Worm (Caenorhabditis elegans): ENCODE measurements around the gene C44C10.11.

The C44C10.11 gene

DNA sequence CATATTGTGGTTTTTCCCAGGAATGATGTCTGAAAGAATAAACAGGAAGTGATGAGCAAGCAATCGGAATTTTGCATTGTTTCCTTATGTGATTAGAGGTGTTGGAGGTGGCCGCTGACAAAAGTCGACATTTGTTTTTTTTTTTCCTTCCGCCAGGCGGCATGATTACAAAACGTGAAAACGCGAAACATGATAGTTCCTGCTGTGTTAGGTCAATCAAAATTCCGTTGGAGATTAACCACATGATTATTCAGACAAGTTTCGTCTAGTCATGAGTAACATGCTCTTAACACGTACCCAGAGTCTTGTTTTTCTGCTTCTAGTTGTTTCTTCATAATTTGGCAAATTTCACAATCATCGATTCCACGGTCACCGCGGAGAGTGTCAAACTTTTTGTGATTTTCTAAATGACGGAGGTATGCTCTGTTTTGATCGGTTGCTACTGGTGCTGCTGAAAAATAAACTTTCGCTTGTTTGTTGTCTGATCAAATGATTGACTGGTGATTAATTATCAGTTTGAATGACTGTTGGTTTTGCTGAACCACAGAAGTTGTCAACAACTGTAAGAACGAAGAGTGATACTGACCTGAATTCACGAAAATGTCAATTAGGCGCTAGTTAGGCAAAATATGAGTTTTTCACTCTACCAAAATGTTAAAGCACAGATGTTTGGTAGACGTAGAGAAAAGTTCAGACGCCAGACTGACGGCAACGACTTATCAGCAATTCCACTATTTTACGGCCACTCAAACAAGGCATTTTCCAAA, 30.7 kb downstream of the C44C10.11 start (continued):
- TF ChIP-seq nhr-237 (tag; optimal IDR thresholded peaks at IDR 0.05): no peak

DNA sequence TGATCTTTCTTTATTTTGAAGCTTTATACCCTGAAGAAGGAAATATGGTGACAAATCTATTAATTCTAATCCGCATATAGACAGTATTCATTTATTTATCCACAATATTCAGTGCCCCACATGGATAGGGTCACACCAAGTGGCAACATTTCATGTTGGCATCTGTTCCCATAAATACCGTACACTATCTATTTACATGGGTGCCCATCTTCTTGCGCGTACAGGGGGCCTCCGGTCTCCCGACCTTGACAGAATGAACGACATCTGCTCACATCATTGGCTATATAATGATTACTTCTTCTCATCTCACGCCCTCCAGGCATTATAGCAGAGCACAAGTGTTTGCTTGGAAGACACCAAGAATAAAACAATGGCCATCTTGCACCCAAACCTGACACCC, 34.6 kb downstream of the C44C10.11 start:
- TF ChIP-seq nhr-6 (tag; optimal IDR thresholded peaks at IDR 0.05) (no peak), F49E8.2 (tag; optimal IDR thresholded peaks at IDR 0.05; ENCODE audit: borderline replicate concordance) (no peak), mep-1 (tag; optimal IDR thresholded peaks at IDR 0.05) (no peak), dmd-6 (GFP tag; IDR thresholded peaks at IDR 0.05) (no peak), dmd-9 (GFP tag; IDR thresholded peaks at IDR 0.05) (no peak), ZK337.2 (GFP tag; IDR thresholded peaks at IDR 0.05) (no peak), lin-39 (tag; optimal IDR thresholded peaks at IDR 0.05) (no peak), nhr-25 (tag; optimal IDR thresholded peaks at IDR 0.05; ENCODE audit: borderline replicate concordance, insufficient read depth) (no peak), gei-8 (GFP tag; optimal IDR thresholded peaks at IDR 0.05) (no peak), tra-1 (GFP tag; IDR thresholded peaks at IDR 0.05) (no peak), lim-7 (GFP tag; IDR thresholded peaks at IDR 0.05) (no peak), ztf-11 (tag; optimal IDR thresholded peaks at IDR 0.05) (no peak), egl-43 (GFP tag; IDR thresholded peaks at IDR 0.05) (no peak)

DNA sequence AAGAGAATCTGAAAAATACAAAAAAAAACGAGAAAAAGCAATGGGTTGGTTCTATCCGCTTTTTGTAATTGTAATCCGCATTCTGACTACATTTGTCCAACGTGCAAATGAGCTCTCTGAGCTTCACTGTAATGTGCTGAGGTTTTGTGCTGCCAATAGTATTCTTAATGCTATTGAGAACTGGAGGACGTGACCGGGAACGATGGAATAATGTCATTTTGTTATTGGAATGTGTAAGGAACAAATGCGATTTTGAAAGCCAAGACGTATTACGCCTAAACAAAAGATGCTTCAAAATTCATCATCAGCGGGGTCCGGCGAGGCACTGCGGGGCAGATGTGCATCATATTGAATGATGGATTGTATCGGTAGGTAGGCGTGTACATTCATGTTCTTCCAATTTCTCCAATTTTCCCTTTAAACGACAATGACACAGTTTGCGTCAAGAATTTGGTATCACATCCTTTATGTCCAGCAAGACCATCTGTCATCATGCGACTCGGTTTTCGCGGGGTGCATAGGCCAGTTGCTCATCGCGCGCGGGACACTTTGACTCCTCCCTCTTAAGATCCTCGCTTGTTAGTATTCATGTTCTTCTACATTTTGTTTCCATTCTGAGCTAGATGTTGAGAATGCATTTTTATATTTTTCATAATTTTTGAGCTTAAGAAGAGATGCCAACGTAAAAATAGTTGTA, 36.9 kb downstream of the C44C10.11 start:
- TF ChIP-seq unc-62 (GFP tag; optimal IDR thresholded peaks at IDR 0.05 in 1 of 2) (peak in 1 of 2 experiments; percentile 51), unc-62 (tag; optimal IDR thresholded peaks at IDR 0.05) (no peak), lin-38 (GFP tag; IDR thresholded peaks at IDR 0.05) (no peak)

DNA sequence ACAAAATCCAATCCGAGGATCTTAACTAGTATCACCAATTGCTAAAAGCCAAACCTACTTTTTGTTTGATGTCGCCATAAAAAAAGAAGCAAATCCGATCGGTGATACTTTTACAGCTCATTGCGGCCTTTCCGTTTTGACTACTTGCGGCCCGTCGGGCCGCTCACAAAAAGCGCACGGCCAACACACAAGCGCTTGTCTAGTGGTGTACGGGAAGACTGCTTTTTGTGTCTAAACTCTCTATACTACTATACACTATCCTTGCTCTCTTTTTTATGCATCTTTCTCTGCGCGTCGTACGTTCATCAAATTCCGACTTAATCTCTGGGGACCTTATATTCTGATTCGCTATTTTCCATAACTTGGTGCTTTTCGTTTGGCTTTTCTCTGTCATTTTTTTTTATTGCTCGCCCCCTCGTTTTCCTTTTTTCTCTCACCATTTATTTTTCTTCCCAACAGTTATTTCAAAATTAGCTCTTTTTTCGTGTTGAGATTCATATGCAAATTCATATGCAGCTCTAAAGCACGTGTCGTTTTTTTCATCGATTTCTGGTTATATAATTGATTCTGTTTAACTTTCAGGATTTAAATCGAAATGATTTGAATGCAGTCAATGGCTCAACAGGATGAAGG, 43.5 kb downstream of the C44C10.11 start, which contains the start of gene noca-2:
noca-2 (plus strand) TSS at position 583 of the 633 bp plus-strand sequence.
- peak; percentile 26 for TF ChIP-seq mes-2 (tag; optimal IDR thresholded peaks at IDR 0.05; ENCODE audit: poor library complexity, severe bottlenecking)
- peak; percentile 33 for TF ChIP-seq rbr-2 (tag; optimal IDR thresholded peaks at IDR 0.05)
- TF ChIP-seq nhr-6 (tag; optimal IDR thresholded peaks at IDR 0.05): peak; percentile 4
- TF ChIP-seq vab-7 (GFP tag; IDR thresholded peaks at IDR 0.05): no peak
- TF ChIP-seq daf-16 (GFP tag; optimal IDR thresholded peaks at IDR 0.05): no peak
- peak; percentile 24 for TF ChIP-seq daf-16 (tag; optimal IDR thresholded peaks at IDR 0.05)
- TF ChIP-seq mep-1 (tag; optimal IDR thresholded peaks at IDR 0.05): peak; percentile 54
- TF ChIP-seq hlh-30 (tag; optimal IDR thresholded peaks at IDR 0.05; ENCODE audit: insufficient read depth): peak; percentile 47
- peak; percentile 45 for TF ChIP-seq aha-1 (tag)
- TF ChIP-seq hlh-11 (tag; optimal IDR thresholded peaks at IDR 0.05): peak; percentile 30
- TF ChIP-seq dpl-1 (GFP tag; optimal IDR thresholded peaks at IDR 0.05): peak; percentile 17
- peak; percentile 29 for TF ChIP-seq nhr-28 (tag; optimal IDR thresholded peaks at IDR 0.05)
- TF ChIP-seq mdl-1 (tag; optimal IDR thresholded peaks at IDR 0.05): peak in 1 of 2 experiments; percentile 19
- TF ChIP-seq unc-62 (GFP tag; optimal IDR thresholded peaks at IDR 0.05 in 1 of 2): peak in 1 of 2 experiments; percentile 55
- TF ChIP-seq unc-62 (tag; optimal IDR thresholded peaks at IDR 0.05): no peak
- TF ChIP-seq skn-1 (tag; optimal IDR thresholded peaks at IDR 0.05): no peak
- 0 out of 2 replicates have a peak, but pooled peaks have one; percentile 47 for TF ChIP-seq ctbp-1 (GFP tag; IDR thresholded peaks at IDR 0.05)
- no peak for TF ChIP-seq dmd-9 (GFP tag; IDR thresholded peaks at IDR 0.05)
- TF ChIP-seq php-3 (GFP tag; IDR thresholded peaks at IDR 0.05): no peak
- TF ChIP-seq hmg-1.1 (GFP tag; IDR thresholded peaks at IDR 0.05): peak; percentile 75
- peak; percentile 36 for TF ChIP-seq dmd-6 (GFP tag; IDR thresholded peaks at IDR 0.05)
